Fruit fly (Drosophila melanogaster): ENCODE results near the gene CG33493.

CG33493 gene

DNA sequence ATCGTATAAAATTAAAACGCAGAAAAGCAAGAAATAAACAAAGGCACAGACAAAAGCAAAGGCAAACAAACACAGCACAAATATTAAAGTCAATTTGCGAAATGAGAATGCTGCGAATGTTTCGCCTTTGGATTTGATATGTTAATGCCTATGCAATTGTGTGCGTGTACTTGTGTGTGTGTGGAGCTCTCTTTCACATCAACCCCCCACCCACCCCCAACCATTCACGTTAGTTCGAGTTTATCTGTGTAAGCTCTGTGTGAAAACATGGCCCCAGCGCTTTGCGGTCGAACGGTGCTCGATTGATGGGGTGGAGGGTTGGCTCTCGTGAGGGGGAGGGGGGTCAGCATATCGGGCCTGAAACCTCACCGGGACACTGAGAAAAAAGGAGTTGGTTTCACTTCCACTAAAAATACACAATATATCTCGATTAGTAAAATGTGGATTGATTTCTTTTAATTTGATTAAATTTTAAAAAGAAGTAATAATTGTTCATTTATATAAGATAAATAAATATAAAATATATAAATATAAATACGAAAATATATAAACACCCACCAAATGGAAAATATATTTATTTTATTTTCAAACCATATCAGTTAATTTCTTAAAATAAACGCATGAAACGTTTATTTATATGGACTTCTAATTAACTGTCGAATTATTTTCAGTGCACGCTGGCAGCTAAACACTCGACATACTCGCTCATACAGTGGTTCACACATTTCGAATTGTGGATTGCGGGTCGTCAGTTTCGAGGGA, 45.6 kb upstream of the CG33493 start (continued):
- no peak for TF ChIP-seq HmgZ (tag; optimal IDR thresholded peaks at IDR 0.05)
- no peak; the same call in 1 of the 2 replicates for TF ChIP-seq CG13287 (GFP tag; IDR thresholded peaks at IDR 0.05; ENCODE audit: partially characterized antibody)
- no peak for TF ChIP-seq BEAF-32 (GFP tag; optimal IDR thresholded peaks at IDR 0.05)
- TF ChIP-seq wek (GFP tag; optimal IDR thresholded peaks at IDR 0.05): no peak
- TF ChIP-seq CG4617 (GFP tag; optimal IDR thresholded peaks at IDR 0.05; ENCODE audit: borderline replicate concordance): no peak
- no peak for TF ChIP-seq bab2 (GFP tag; optimal IDR thresholded peaks at IDR 0.05)
- TF ChIP-seq CG18262 (tag; optimal IDR thresholded peaks at IDR 0.05): peak; percentile 93
- TF ChIP-seq trem (tag; optimal IDR thresholded peaks at IDR 0.05): peak; percentile 74
- peak; percentile 50 for TF ChIP-seq nom (GFP tag; optimal IDR thresholded peaks at IDR 0.05)
- TF ChIP-seq sr (GFP tag; IDR thresholded peaks at IDR 0.05): 0 out of 3 replicates have a peak, but pooled peaks have one; percentile 47
- TF ChIP-seq Xbp1 (GFP tag; optimal IDR thresholded peaks at IDR 0.05): peak; percentile 74
- TF ChIP-seq bsh (GFP tag; optimal IDR thresholded peaks at IDR 0.05): peak in 1 of 2 experiments; percentile 77
- TF ChIP-seq Rx (GFP tag; IDR thresholded peaks at IDR 0.05): peak; percentile 21
- TF ChIP-seq Six4 (GFP tag; optimal IDR thresholded peaks at IDR 0.05): peak; percentile 55
- TF ChIP-seq CG6175 (GFP tag; IDR thresholded peaks at IDR 0.05): peak; percentile 65; the same call in 2 of the 3 replicates
- peak; percentile 59 for TF ChIP-seq zf30C (GFP tag; optimal IDR thresholded peaks at IDR 0.05)
- 0 out of 3 replicates have a peak, but pooled peaks have one; percentile 28 for TF ChIP-seq Optix (GFP tag; IDR thresholded peaks at IDR 0.05)
- peak; percentile 81 for TF ChIP-seq CG6813 (GFP tag; optimal IDR thresholded peaks at IDR 0.05)
- peak; percentile 73 for TF ChIP-seq B-H1 (GFP tag; IDR thresholded peaks at IDR 0.05)
- TF ChIP-seq ro (GFP tag; IDR thresholded peaks at IDR 0.05): peak; percentile 71; the same call in 1 of the 2 replicates
- TF ChIP-seq jigr1 (GFP tag; IDR thresholded peaks at IDR 0.05): peak; percentile 49; the same call in 2 of the 3 replicates
- no peak for TF ChIP-seq CG31388 (GFP tag; optimal IDR thresholded peaks at IDR 0.05)
- no peak for TF ChIP-seq CG2129 (GFP tag; IDR thresholded peaks at IDR 0.05; ENCODE audit: partially characterized antibody)
- peak; percentile 62 for TF ChIP-seq CG6272 (GFP tag; IDR thresholded peaks at IDR 0.05)
- no peak for TF ChIP-seq sima (GFP tag; optimal IDR thresholded peaks at IDR 0.05)
- TF ChIP-seq CG2199 (GFP tag; IDR thresholded peaks at IDR 0.05): peak; percentile 70; the same call in 2 of the 3 replicates
- peak; percentile 87 for TF ChIP-seq Adf1 (GFP tag; IDR thresholded peaks at IDR 0.05)
- TF ChIP-seq ATbp (GFP tag; optimal IDR thresholded peaks at IDR 0.05): peak; percentile 33
- no peak for TF ChIP-seq CTCF (GFP tag; optimal IDR thresholded peaks at IDR 0.05)
- peak; percentile 87 for TF ChIP-seq D19A (tag; optimal IDR thresholded peaks at IDR 0.05)
- TF ChIP-seq eyg (GFP tag; optimal IDR thresholded peaks at IDR 0.05): peak; percentile 2
- no peak for TF ChIP-seq CG17802 (tag; optimal IDR thresholded peaks at IDR 0.05)
- peak; percentile 52 for TF ChIP-seq oc (tag; optimal IDR thresholded peaks at IDR 0.05)
- TF ChIP-seq Nf-YB (GFP tag; optimal IDR thresholded peaks at IDR 0.05): peak; percentile 66
- TF ChIP-seq fd96Cb (tag; optimal IDR thresholded peaks at IDR 0.05): peak; percentile 87
- TF ChIP-seq cad (GFP tag; optimal IDR thresholded peaks at IDR 0.05): no peak
- no peak for TF ChIP-seq ftz-f1 (GFP tag; optimal IDR thresholded peaks at IDR 0.05)
- TF ChIP-seq wdn (GFP tag; IDR thresholded peaks at IDR 0.05): peak; percentile 56
- no peak for TF ChIP-seq CG16813 (GFP tag; IDR thresholded peaks at IDR 0.05; ENCODE audit: partially characterized antibody)
- TF ChIP-seq CG10979 (tag; optimal IDR thresholded peaks at IDR 0.05): peak; percentile 94
- TF ChIP-seq CG2712 (tag; optimal IDR thresholded peaks at IDR 0.05): peak; percentile 92
- TF ChIP-seq CG13775 (GFP tag; optimal IDR thresholded peaks at IDR 0.05): peak; percentile 73
- TF ChIP-seq CG6765 (GFP tag; optimal IDR thresholded peaks at IDR 0.05): peak; percentile 60
- peak; percentile 2 for TF ChIP-seq Ets97D (GFP tag; optimal IDR thresholded peaks at IDR 0.05)
- peak; percentile 84 for TF ChIP-seq slbo (GFP tag; IDR thresholded peaks at IDR 0.05)
- peak; percentile 82 for TF ChIP-seq CG10209 (GFP tag; optimal IDR thresholded peaks at IDR 0.05)
- TF ChIP-seq CG12236 (GFP tag; optimal IDR thresholded peaks at IDR 0.05): no peak
- peak in 1 of 2 experiments; percentile 26 for TF ChIP-seq Pdp1 (GFP tag; optimal IDR thresholded peaks at IDR 0.05)
- TF ChIP-seq CG15479 (GFP tag; optimal IDR thresholded peaks at IDR 0.05): no peak

Data from whole organism, embryonic.